Worm (Caenorhabditis elegans) whole organism, L3 larva: ENCODE results near the gene CD4.8.

Source experiments
- elt-1 ChIP-seq: fragments of 150-350 bp; optimal IDR thresholded peaks from 2 replicates; lab custom pipeline; 2014; ENCODE audit warnings: missing biosample characterization, missing genetic modification characterization
- nhr-77 ChIP-seq: fragments of 150-350 bp; optimal IDR thresholded peaks from 2 replicates; lab custom pipeline; 2014; ENCODE audit warnings: missing biosample characterization, missing genetic modification characterization
- skn-1 ChIP-seq: fragments of 150-350 bp; optimal IDR thresholded peaks from 2 replicates; lab custom pipeline; 2014; ENCODE audit warnings: missing biosample characterization, missing genetic modification characterization
- unc-62 ChIP-seq: fragments of 150-350 bp; sonication (generic microtip); optimal IDR thresholded peaks from 4 replicates; lab custom pipeline; 2014; ENCODE audit warnings: missing biosample characterization, missing genetic modification reagents, missing genetic modification characterization
- zag-1 ChIP-seq: fragments of 150-350 bp; optimal IDR thresholded peaks from 2 replicates; lab custom pipeline; 2014; ENCODE audit warnings: missing biosample characterization, missing genetic modification characterization
- ztf-11 ChIP-seq: fragments of 150-350 bp; optimal IDR thresholded peaks from 2 replicates; lab custom pipeline; 2014; ENCODE audit warnings: missing biosample characterization, missing genetic modification characterization

DNA sequence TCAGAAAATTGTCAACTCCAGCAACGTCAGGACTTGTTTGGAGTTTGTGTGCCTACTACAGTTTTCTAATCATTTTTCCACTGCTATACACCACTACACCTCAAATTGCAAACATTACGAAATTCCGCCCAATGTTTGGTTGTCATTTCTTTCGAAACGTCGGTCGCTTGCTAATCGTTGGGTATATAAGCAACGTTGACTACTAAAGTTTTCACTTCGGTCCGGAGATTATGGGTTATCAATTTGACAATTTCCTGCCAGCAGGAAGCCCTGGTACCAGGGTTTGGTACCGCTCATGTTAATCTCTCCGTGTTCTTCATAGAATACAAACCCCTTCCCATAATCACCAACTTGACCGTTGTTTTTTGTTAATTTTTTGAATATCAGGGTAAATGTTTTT, 25.2 kb downstream of the CD4.8 start:
- no peak for TF ChIP-seq zag-1
- TF ChIP-seq ztf-11 (tag; lab: Kevin White, UChicago): no peak
- TF ChIP-seq skn-1 (tag; lab: Kevin White, UChicago): peak; percentile 68
- TF ChIP-seq nhr-77: peak; percentile 16
- no peak for TF ChIP-seq unc-62 (GFP tag; lab: Kevin White, UChicago)
- no peak for TF ChIP-seq elt-1 (tag; lab: Kevin White, UChicago)
